Worm (Caenorhabditis elegans) whole organism, young adult: Measurements from ENCODE around the gene nhr-70.

ENCODE experiments used
- attf-6 ChIP-seq: fragments of 200-800 bp; sonication (Bioruptor generic); IDR thresholded peaks from 2 replicates; pipeline ENCODE4 v1.3.6; 2022; ENCODE audit warnings: missing genetic modification reagents, missing genetic modification characterization, missing compliant biosample characterization
- cebp-2 ChIP-seq: fragments of 200-800 bp; sonication (Bioruptor generic); IDR thresholded peaks from 2 replicates; pipeline ENCODE4 v1.3.6; 2022; ENCODE audit warnings: missing genetic modification characterization, missing compliant biosample characterization
- him-1 ChIP-seq: sonication (generic microtip); optimal IDR thresholded peaks from 2 replicates; lab custom pipeline; 2016; ENCODE audit warnings: missing genotype, missing genetic modification reagents, missing genetic modification characterization, missing compliant biosample characterization
- lsy-27 ChIP-seq: sonication (generic microtip); optimal IDR thresholded peaks from 2 replicates; lab custom pipeline; 2017; ENCODE audit warnings: missing genetic modification characterization, mild to moderate bottlenecking, missing compliant biosample characterization, antibody characterized with exemption, missing genotype, borderline replicate concordance; ENCODE audit not compliant: insufficient read depth
- mcd-1 ChIP-seq: fragments of 200-800 bp; sonication (Bioruptor generic); IDR thresholded peaks from 2 replicates; pipeline ENCODE4 v1.3.6; 2022; ENCODE audit warnings: missing genetic modification reagents, missing genetic modification characterization, missing compliant biosample characterization
- pha-4 ChIP-seq: fragments of 150-350 bp; sonication (generic microtip); optimal IDR thresholded peaks from 2 replicates; lab custom pipeline; 2014; ENCODE audit warnings: missing biosample characterization, missing genetic modification reagents, missing genetic modification characterization
- snpc-1.1 ChIP-seq: sonication (generic microtip); optimal IDR thresholded peaks from 2 replicates; lab custom pipeline; 2017; ENCODE audit warnings: missing genetic modification characterization, mild to moderate bottlenecking, missing compliant biosample characterization, antibody characterized with exemption, moderate library complexity, missing genotype, missing genetic modification reagents; ENCODE audit not compliant: insufficient read depth
- snpc-4 ChIP-seq, 5 experiments: fragments of 150-350 bp in 1 of 5; sonication (generic microtip) in 4 of 5; optimal IDR thresholded peaks; 2 replicates each; lab custom pipeline; 2014 to 2018; ENCODE audit warnings: missing genetic modification characterization in 5 of 5, missing biosample characterization in 3 of 5, antibody characterized with exemption in 2 of 5, mild to moderate bottlenecking in 2 of 5, missing compliant biosample characterization in 2 of 5, missing genotype in 2 of 5, moderate library complexity in 2 of 5, missing genetic modification reagents in 1 of 5

- TF ChIP-seq attf-6 (GFP tag; lab: Robert Waterston, UW) = no peak
- TF ChIP-seq snpc-4 (GFP tag; optimal IDR thresholded peaks at IDR 0.05; lab: Kevin White, UChicago) = no peak
- TF ChIP-seq snpc-4 (tag; optimal IDR thresholded peaks at IDR 0.05; lab: Kevin White, UChicago) = no peak
- TF ChIP-seq pha-4 (tag; lab: Kevin White, UChicago) = no peak
- TF ChIP-seq mcd-1 (GFP tag; lab: Robert Waterston, UW) = no peak
- TF ChIP-seq cebp-2 (GFP tag; lab: Robert Waterston, UW) = no peak
- no peak for TF ChIP-seq lsy-27 (tag; lab: Kevin White, UChicago)
- no peak for TF ChIP-seq him-1 (tag; lab: Kevin White, UChicago)
- TF ChIP-seq snpc-1.1 (tag; lab: Kevin White, UChicago) = no peak
Measured at ce11 chrV:18579684-18580083, 36.7 kb upstream of the nhr-70 start, which contains the start of gene Y51A2D.13.
